Worm (Caenorhabditis elegans) whole organism, young adult: ENCODE data around the gene endu-2.

Experiments
- F52B5.7 ChIP-seq: sonication (generic microtip); optimal IDR thresholded peaks from 2 replicates; lab custom pipeline; 2016; ENCODE audit warnings: mild to moderate bottlenecking, missing genetic modification characterization, missing compliant biosample characterization
- F57A8.1 ChIP-seq: fragments of 200-800 bp; sonication (Bioruptor generic); optimal IDR thresholded peaks from 2 replicates; lab custom pipeline; 2018; ENCODE audit warnings: mild to moderate bottlenecking, missing genetic modification characterization, moderate library complexity, missing compliant biosample characterization
- K11D2.4 ChIP-seq: fragments of 200-800 bp; sonication (Bioruptor generic); IDR thresholded peaks from 2 replicates; pipeline ENCODE4 v1.3.6; 2022; ENCODE audit warnings: missing genetic modification reagents, missing genetic modification characterization, missing compliant biosample characterization
- K12H6.12 ChIP-seq: fragments of 200-800 bp; sonication (Bioruptor generic); optimal IDR thresholded peaks from 2 replicates; lab custom pipeline; 2018; ENCODE audit warnings: mild to moderate bottlenecking, missing genetic modification characterization, missing compliant biosample characterization
- Y56A3A.18 ChIP-seq: fragments of 200-800 bp; sonication (Bioruptor generic); IDR thresholded peaks from 2 replicates; pipeline ENCODE4 v1.3.6; 2022; ENCODE audit warnings: missing genetic modification reagents, missing genetic modification characterization, missing compliant biosample characterization
- Y67H2A.10 ChIP-seq: fragments of 200-800 bp; sonication (Bioruptor generic); conservative IDR thresholded peaks from 2 replicates; pipeline ENCODE4 v1.3.6; 2022; ENCODE audit warnings: missing genetic modification reagents, missing genetic modification characterization, missing compliant biosample characterization
- ama-1 ChIP-seq, 3 experiments: fragments of 150-350 bp in 1 of 3; sonication (generic microtip) in 2 of 3; optimal IDR thresholded peaks; 2 replicates each; lab custom pipeline; 2014 to 2018; ENCODE audit warnings: missing biosample characterization in 2 of 3, missing genetic modification characterization in 2 of 3, missing genetic modification reagents in 2 of 3
- athp-1 ChIP-seq: sonication (generic microtip); optimal IDR thresholded peaks from 2 replicates; lab custom pipeline; 2017; ENCODE audit warnings: mild to moderate bottlenecking, missing genetic modification characterization, missing compliant biosample characterization
- ceh-27 ChIP-seq: fragments of 200-800 bp; sonication (Bioruptor generic); optimal IDR thresholded peaks from 2 replicates; lab custom pipeline; 2018; ENCODE audit warnings: mild to moderate bottlenecking, missing genetic modification characterization, moderate library complexity, missing compliant biosample characterization
- die-1 ChIP-seq: sonication (generic microtip); optimal IDR thresholded peaks from 2 replicates; lab custom pipeline; 2016; ENCODE audit warnings: missing genotype, mild to moderate bottlenecking, missing genetic modification characterization, missing compliant biosample characterization
- dox-1 ChIP-seq: fragments of 200-800 bp; sonication (Bioruptor generic); IDR thresholded peaks from 2 replicates; pipeline ENCODE4 v1.3.6; 2022; ENCODE audit warnings: missing genetic modification reagents, missing genetic modification characterization, missing compliant biosample characterization
- dpff-1 ChIP-seq: sonication (generic microtip); optimal IDR thresholded peaks from 2 replicates; lab custom pipeline; 2017; ENCODE audit warnings: mild to moderate bottlenecking, missing genetic modification characterization, missing compliant biosample characterization
- efl-1 ChIP-seq: fragments of 150-350 bp; optimal IDR thresholded peaks from 2 replicates; lab custom pipeline; 2014; ENCODE audit warnings: missing biosample characterization, missing genetic modification reagents, missing genetic modification characterization
- egrh-3 ChIP-seq: fragments of 200-800 bp; sonication (Bioruptor generic); IDR thresholded peaks from 2 replicates; pipeline ENCODE4 v1.3.6; 2022; ENCODE audit warnings: missing genetic modification reagents, missing genetic modification characterization, missing compliant biosample characterization
- fkh-3 ChIP-seq: sonication (generic microtip); optimal IDR thresholded peaks from 2 replicates; lab custom pipeline; 2016; ENCODE audit warnings: mild to moderate bottlenecking, missing genetic modification characterization, missing compliant biosample characterization
- hlh-26 ChIP-seq: fragments of 200-800 bp; sonication (Bioruptor generic); conservative IDR thresholded peaks from 2 replicates; pipeline ENCODE4 v1.3.6; 2022; ENCODE audit warnings: missing genetic modification reagents, missing genetic modification characterization, missing compliant biosample characterization
- hmg-1.2 ChIP-seq: fragments of 200-800 bp; sonication (Bioruptor generic); IDR thresholded peaks from 2 replicates; pipeline ENCODE4 v1.3.6; 2022; ENCODE audit warnings: missing genetic modification reagents, missing genetic modification characterization, missing compliant biosample characterization
- hmg-20 ChIP-seq: fragments of 200-800 bp; sonication (Bioruptor generic); IDR thresholded peaks from 2 replicates; pipeline ENCODE4 v1.3.6; 2022; ENCODE audit warnings: missing genetic modification reagents, missing genetic modification characterization, missing compliant biosample characterization
- hsf-1 ChIP-seq: fragments of 200-800 bp; sonication (Bioruptor generic); IDR thresholded peaks from 2 replicates; pipeline ENCODE4 v1.3.6; 2022; ENCODE audit warnings: missing genetic modification reagents, missing genetic modification characterization, missing compliant biosample characterization
- let-526 ChIP-seq: fragments of 200-800 bp; sonication (Bioruptor generic); IDR thresholded peaks from 2 replicates; pipeline ENCODE4 v1.3.6; 2022; ENCODE audit warnings: missing genetic modification reagents, missing genetic modification characterization, missing compliant biosample characterization
- let-607 ChIP-seq, 2 experiments: fragments of 200-800 bp in 1 of 2; sonication (Bioruptor generic) in 1 of 2; sonication (generic microtip) in 1 of 2; optimal IDR thresholded peaks; 2 replicates each; lab custom pipeline; 2016 to 2018; ENCODE audit warnings: mild to moderate bottlenecking in 2 of 2, missing compliant biosample characterization in 2 of 2, missing genetic modification characterization in 2 of 2, moderate library complexity in 2 of 2, missing genotype in 1 of 2
- lin-35 ChIP-seq, 3 experiments: fragments of 150-350 bp in 2 of 3; sonication (generic microtip) in 1 of 3; optimal IDR thresholded peaks; 2 replicates each; lab custom pipeline; 2014 to 2018; ENCODE audit warnings: missing biosample characterization in 3 of 3, missing genetic modification characterization in 3 of 3, missing genetic modification reagents in 3 of 3
- lin-40 ChIP-seq: sonication (generic microtip); optimal IDR thresholded peaks from 2 replicates; lab custom pipeline; 2016; ENCODE audit warnings: missing genetic modification characterization, mild to moderate bottlenecking, missing compliant biosample characterization, missing genotype, missing genetic modification reagents
- lsl-1 ChIP-seq: fragments of 200-800 bp; sonication (Bioruptor generic); optimal IDR thresholded peaks from 2 replicates; lab custom pipeline; 2018; ENCODE audit warnings: mild to moderate bottlenecking, missing genetic modification characterization, moderate library complexity, missing compliant biosample characterization
- madf-10 ChIP-seq: sonication (generic microtip); optimal IDR thresholded peaks from 2 replicates; lab custom pipeline; 2016; ENCODE audit warnings: mild to moderate bottlenecking, missing genetic modification characterization, missing compliant biosample characterization
- madf-3 ChIP-seq: fragments of 200-800 bp; sonication (Bioruptor generic); IDR thresholded peaks from 2 replicates; pipeline ENCODE4 v1.3.6; 2022; ENCODE audit warnings: missing genetic modification reagents, missing genetic modification characterization, missing compliant biosample characterization
- madf-8 ChIP-seq: fragments of 200-800 bp; sonication (Bioruptor generic); conservative IDR thresholded peaks from 2 replicates; pipeline ENCODE4 v1.3.6; 2022; ENCODE audit warnings: missing genetic modification reagents, missing genetic modification characterization, missing compliant biosample characterization
- mcd-1 ChIP-seq: fragments of 200-800 bp; sonication (Bioruptor generic); IDR thresholded peaks from 2 replicates; pipeline ENCODE4 v1.3.6; 2022; ENCODE audit warnings: missing genetic modification reagents, missing genetic modification characterization, missing compliant biosample characterization
- mes-4 ChIP-seq: sonication (generic microtip); optimal IDR thresholded peaks from 2 replicates; lab custom pipeline; 2016; ENCODE audit warnings: missing genotype, missing genetic modification characterization, missing compliant biosample characterization
- nfya-2 ChIP-seq: fragments of 200-800 bp; sonication (Bioruptor generic); IDR thresholded peaks from 2 replicates; pipeline ENCODE4 v1.3.6; 2022; ENCODE audit warnings: missing genetic modification reagents, missing genetic modification characterization, missing compliant biosample characterization
- nhr-120 ChIP-seq: fragments of 200-800 bp; sonication (Bioruptor generic); IDR thresholded peaks from 2 replicates; pipeline ENCODE4 v1.3.6; 2022; ENCODE audit warnings: missing genetic modification characterization, missing compliant biosample characterization
- nhr-80 ChIP-seq: sonication (generic microtip); optimal IDR thresholded peaks from 2 replicates; lab custom pipeline; 2016; ENCODE audit warnings: missing genetic modification characterization, missing compliant biosample characterization
- nhr-90 ChIP-seq: sonication (generic microtip); optimal IDR thresholded peaks from 2 replicates; lab custom pipeline; 2016; ENCODE audit warnings: missing genotype, mild to moderate bottlenecking, missing genetic modification characterization, missing compliant biosample characterization
- rec-8 ChIP-seq, 2 experiments: sonication (generic microtip); optimal IDR thresholded peaks; 2 replicates each; lab custom pipeline; 2016; ENCODE audit warnings: mild to moderate bottlenecking in 2 of 2, missing genetic modification characterization in 2 of 2, missing genetic modification reagents in 2 of 2, missing genotype in 2 of 2, missing biosample characterization in 1 of 2, missing compliant biosample characterization in 1 of 2, moderate library complexity in 1 of 2
- rpc-1 ChIP-seq, 2 experiments: fragments of 150-350 bp in 1 of 2; sonication (generic microtip) in 1 of 2; optimal IDR thresholded peaks; 2 replicates each; lab custom pipeline; 2014 to 2018; ENCODE audit warnings: missing biosample characterization in 1 of 2, missing genetic modification characterization in 1 of 2, missing genetic modification reagents in 1 of 2, missing genotype in 1 of 2
- snpc-1.1 ChIP-seq: sonication (generic microtip); optimal IDR thresholded peaks from 2 replicates; lab custom pipeline; 2017; ENCODE audit warnings: missing genetic modification characterization, mild to moderate bottlenecking, missing compliant biosample characterization, antibody characterized with exemption, moderate library complexity, missing genotype, missing genetic modification reagents; ENCODE audit not compliant: insufficient read depth
- snpc-3.4 ChIP-seq: sonication (generic microtip); optimal IDR thresholded peaks from 2 replicates; lab custom pipeline; 2017; ENCODE audit warnings: missing genetic modification characterization, mild to moderate bottlenecking, missing compliant biosample characterization, antibody characterized with exemption, moderate library complexity, missing genotype, missing genetic modification reagents
- tbp1 ChIP-seq: fragments of 200-800 bp; sonication (Bioruptor generic); optimal IDR thresholded peaks from 2 replicates; lab custom pipeline; 2018; ENCODE audit warnings: mild to moderate bottlenecking, missing genetic modification characterization, missing compliant biosample characterization
- ztf-18 ChIP-seq: sonication (generic microtip); optimal IDR thresholded peaks from 2 replicates; lab custom pipeline; 2016; ENCODE audit warnings: missing genotype, mild to moderate bottlenecking, missing genetic modification characterization, missing compliant biosample characterization
- ztf-26 ChIP-seq: sonication (generic microtip); optimal IDR thresholded peaks from 2 replicates; lab custom pipeline; 2017; ENCODE audit warnings: missing genetic modification characterization, missing compliant biosample characterization

The endu-2 gene

ce11 chrX:8205919-8206318, 36.2 kb upstream of the endu-2 start:
- peak; percentile 41; the same call in 1 of the 2 replicates for TF ChIP-seq K11D2.4 (GFP tag; lab: Robert Waterston, UW)
- TF ChIP-seq ceh-27 = peak; percentile 22
- no peak for TF ChIP-seq mcd-1 (GFP tag; lab: Robert Waterston, UW)
- TF ChIP-seq hmg-1.2 (GFP tag; lab: Robert Waterston, UW) = peak; percentile 21; the same call in 1 of the 2 replicates
- TF ChIP-seq K12H6.12 (tag; lab: Kevin White, UChicago) = peak; percentile 12
- no peak for TF ChIP-seq lsl-1
- no peak for TF ChIP-seq nfya-2 (GFP tag; lab: Robert Waterston, UW)
- no peak for TF ChIP-seq egrh-3 (GFP tag; lab: Robert Waterston, UW)
- no peak for TF ChIP-seq F52B5.7 (tag; lab: Kevin White, UChicago)
- TF ChIP-seq, all 124 proteins: peak for 4

- TF ChIP-seq rec-8 (tag; optimal IDR thresholded peaks at IDR 0.05; lab: Kevin White, UChicago) (no peak), rpc-1 (optimal IDR thresholded peaks at IDR 0.05; lab: Kevin White, UChicago) (no peak), rpc-1 (tag; optimal IDR thresholded peaks at IDR 0.05; lab: Kevin White, UChicago) (no peak), madf-8 (GFP tag; lab: Robert Waterston, UW) (no peak), dpff-1 (tag; lab: Kevin White, UChicago) (no peak), hsf-1 (peak; percentile 71; the same call in 1 of the 2 replicates), tbp1 (GFP tag; lab: Kevin White, UChicago) (peak; percentile 26), F57A8.1 (GFP tag; lab: Kevin White, UChicago) (no peak), ama-1 (optimal IDR thresholded peaks at IDR 0.05; lab: Kevin White, UChicago) (no peak), ama-1 (GFP tag; optimal IDR thresholded peaks at IDR 0.05; lab: Kevin White, UChicago) (no peak), snpc-3.4 (tag; lab: Kevin White, UChicago) (no peak), Y67H2A.10 (GFP tag; lab: Robert Waterston, UW) (no peak), athp-1 (no peak), hmg-1.2 (GFP tag; lab: Robert Waterston, UW) (no peak), fkh-3 (tag; lab: Kevin White, UChicago) (no peak), hmg-20 (no peak), nhr-80 (tag; lab: Kevin White, UChicago) (peak; percentile 73), lin-40 (tag; lab: Kevin White, UChicago) (peak; percentile 50), snpc-1.1 (no peak), madf-10 (tag; lab: Kevin White, UChicago) (peak; percentile 0), let-607 (tag; optimal IDR thresholded peaks at IDR 0.05; lab: Kevin White, UChicago) (no peak), nhr-90 (tag; lab: Kevin White, UChicago) (no peak), nhr-120 (GFP tag; lab: Robert Waterston, UW) (no peak)
These were observed 31.1 kb upstream of the endu-2 start, which contains the start of gene cdd-1 for ce11 chrX:8210999-8211398. TSS of gene cdd-1 (minus strand) at chrX:8211149.

DNA sequence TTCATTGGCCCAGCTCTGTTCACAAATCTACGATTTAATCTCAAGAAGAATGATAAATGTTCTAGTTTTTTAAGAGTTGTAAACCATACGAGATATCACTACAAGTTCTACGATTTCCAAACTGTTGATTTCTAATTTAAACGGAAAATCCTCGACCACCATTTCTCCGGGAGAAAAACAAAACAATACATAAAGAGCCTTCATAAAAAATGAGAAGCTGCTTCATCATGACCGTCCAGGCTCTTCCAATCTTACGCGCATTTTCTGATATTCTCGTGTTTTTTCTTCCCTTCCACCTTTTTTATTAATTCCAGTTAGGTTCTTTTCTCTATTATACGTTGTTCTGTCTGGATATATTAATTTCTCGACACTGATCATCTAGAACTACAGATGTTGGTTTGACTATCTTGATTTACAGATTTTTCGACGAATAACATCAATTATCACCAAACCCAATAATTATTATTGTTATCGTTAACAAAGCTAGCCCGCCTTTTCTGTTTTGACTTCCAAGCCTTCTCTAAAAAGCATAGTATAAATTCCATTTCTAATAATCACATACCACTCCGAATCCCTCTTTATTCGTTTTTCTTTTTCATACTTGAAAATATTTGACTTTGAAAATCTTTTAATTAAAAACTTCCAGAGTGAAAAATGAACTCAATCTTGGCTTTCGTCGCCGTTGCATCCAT, 27.5 kb upstream of the endu-2 start, which contains the start of gene C47D2.1:
Gene C47D2.1, plus strand, starts transcription at position 642 of the 692 bp plus-strand sequence.
- no peak for TF ChIP-seq efl-1
- no peak for TF ChIP-seq dox-1 (GFP tag; lab: Robert Waterston, UW)
- TF ChIP-seq F52B5.7 (tag; lab: Kevin White, UChicago) = no peak
- no peak for TF ChIP-seq mes-4 (tag; lab: Kevin White, UChicago)
- TF ChIP-seq madf-3 (GFP tag; lab: Robert Waterston, UW) = no peak
- no peak for TF ChIP-seq lin-35 (GFP tag; optimal IDR thresholded peaks at IDR 0.05; lab: Kevin White, UChicago)
- TF ChIP-seq die-1 = no peak
- no peak for TF ChIP-seq hmg-1.2 (GFP tag; lab: Robert Waterston, UW)
- no peak for TF ChIP-seq ztf-26 (tag; lab: Kevin White, UChicago)
- no peak for TF ChIP-seq Y56A3A.18 (GFP tag; lab: Robert Waterston, UW)
- TF ChIP-seq nfya-2 (GFP tag; lab: Robert Waterston, UW) = no peak
- no peak for TF ChIP-seq ztf-18
- no peak for TF ChIP-seq hlh-26 (GFP tag; lab: Robert Waterston, UW)
- TF ChIP-seq let-526 (GFP tag; lab: Robert Waterston, UW) = no peak
